Worm (Caenorhabditis elegans) whole organism, L2 larva: ENCODE results near the gene clec-243.

Source experiments
- aly-2 ChIP-seq: fragments of 150-350 bp; optimal IDR thresholded peaks from 2 replicates; lab custom pipeline; 2014; ENCODE audit warnings: missing biosample characterization, missing genetic modification characterization
- blmp-1 ChIP-seq: sonication (generic microtip); optimal IDR thresholded peaks from 2 replicates; lab custom pipeline; 2017; ENCODE audit warnings: missing genetic modification characterization, mild to moderate bottlenecking, missing compliant biosample characterization, antibody characterized with exemption, moderate library complexity; ENCODE audit not compliant: insufficient read depth
- dmd-4 ChIP-seq: sonication (generic microtip); optimal IDR thresholded peaks from 2 replicates; lab custom pipeline; 2017; ENCODE audit warnings: missing biosample characterization, missing genetic modification characterization
- fos-1 ChIP-seq: fragments of 150-350 bp; optimal IDR thresholded peaks from 2 replicates; lab custom pipeline; 2014; ENCODE audit warnings: missing biosample characterization, missing genetic modification characterization
- gmeb-1 ChIP-seq: fragments of 150-350 bp; optimal IDR thresholded peaks from 2 replicates; lab custom pipeline; 2014; ENCODE audit warnings: missing biosample characterization, missing genetic modification characterization
- nhr-6 ChIP-seq: fragments of 150-350 bp; optimal IDR thresholded peaks from 2 replicates; lab custom pipeline; 2014; ENCODE audit warnings: missing biosample characterization, missing genetic modification characterization
- unc-62 ChIP-seq: fragments of 150-350 bp; optimal IDR thresholded peaks from 2 replicates; lab custom pipeline; 2014; ENCODE audit warnings: missing biosample characterization, missing genetic modification reagents, missing genetic modification characterization

clec-243 gene

ce11 chrV:17198926-17199325 lies 49.9 kb downstream of the clec-243 start, which contains the start of gene srz-96:
srz-96 (plus strand) TSS chrV:17199226.
- no peak for TF ChIP-seq aly-2 (tag; lab: Kevin White, UChicago)
- no peak for TF ChIP-seq dmd-4 (tag; lab: Kevin White, UChicago)
- no peak for TF ChIP-seq gmeb-1 (tag; lab: Kevin White, UChicago)
- TF ChIP-seq fos-1 (tag; lab: Kevin White, UChicago) = no peak
- no peak for TF ChIP-seq unc-62
- TF ChIP-seq nhr-6 (tag; lab: Kevin White, UChicago) = no peak
- no peak for TF ChIP-seq blmp-1 (tag; lab: Kevin White, UChicago)
